Worm (Caenorhabditis elegans) whole organism, L4 larva: ENCODE measurements around the gene aptf-3.

Experiments
- Y75B8A.6 ChIP-seq: fragments of 200-800 bp; sonication (Bioruptor generic); IDR thresholded peaks from 2 replicates; pipeline ENCODE4 v1.3.6; 2022; ENCODE audit warnings: missing genetic modification reagents, missing genetic modification characterization, missing compliant biosample characterization
- ceh-82 ChIP-seq: sonication (generic microtip); optimal IDR thresholded peaks from 2 replicates; lab custom pipeline; 2017; ENCODE audit warnings: missing biosample characterization, missing genetic modification characterization
- cey-2 ChIP-seq: sonication (generic microtip); optimal IDR thresholded peaks from 3 replicates; lab custom pipeline; 2017; ENCODE audit warnings: missing genetic modification characterization, mild to moderate bottlenecking, missing compliant biosample characterization, antibody characterized with exemption, borderline replicate concordance; ENCODE audit not compliant: insufficient read depth
- mes-2 ChIP-seq: sonication (generic microtip); optimal IDR thresholded peaks from 2 replicates; lab custom pipeline; 2016; ENCODE audit warnings: missing genotype, mild to moderate bottlenecking, missing genetic modification characterization, missing compliant biosample characterization; ENCODE audit not compliant: poor library complexity, severe bottlenecking
- mxl-2 ChIP-seq: fragments of 200-800 bp; sonication (Bioruptor generic); conservative IDR thresholded peaks from 2 replicates; pipeline ENCODE4 v1.3.6; 2022; ENCODE audit warnings: missing genetic modification reagents, missing genetic modification characterization, missing compliant biosample characterization
- nhr-11 ChIP-seq: fragments of 150-350 bp; optimal IDR thresholded peaks from 2 replicates; lab custom pipeline; 2014; ENCODE audit warnings: missing biosample characterization, missing genetic modification characterization
- nhr-6 ChIP-seq: fragments of 150-350 bp; optimal IDR thresholded peaks from 2 replicates; lab custom pipeline; 2014; ENCODE audit warnings: missing biosample characterization, missing genetic modification characterization
- unc-62 ChIP-seq, 3 experiments: fragments of 150-350 bp in 1 of 3; sonication (generic microtip); optimal IDR thresholded peaks in 2 of 3; peaks in 1 of 3; 1 replicate in 1 of 3; 2 replicates in 2 of 3; lab custom pipeline; 2014 to 2017; ENCODE audit warnings: missing biosample characterization in 3 of 3, missing genetic modification characterization in 3 of 3, missing genetic modification reagents in 3 of 3, missing genotype in 1 of 3

- TF ChIP-seq mes-2 (tag; lab: Kevin White, UChicago), result no peak
- no peak for TF ChIP-seq nhr-6 (tag; lab: Kevin White, UChicago)
- TF ChIP-seq nhr-11 (tag; lab: Kevin White, UChicago), result no peak
- TF ChIP-seq cey-2, result no peak
- no peak for TF ChIP-seq ceh-82
- no peak for TF ChIP-seq unc-62 (GFP tag; optimal IDR thresholded peaks at IDR 0.05 in 1 of 2; lab: Kevin White, UChicago)
- TF ChIP-seq unc-62 (tag; optimal IDR thresholded peaks at IDR 0.05; lab: Kevin White, UChicago), result no peak
- no peak for TF ChIP-seq Y75B8A.6 (GFP tag; lab: Robert Waterston, UW)
- no peak for TF ChIP-seq mxl-2 (GFP tag; lab: Robert Waterston, UW)
Observed at ce11 chrII:8551100-8551499, 42.9 kb upstream of the aptf-3 start.
